Fruit fly (Drosophila melanogaster) whole organism, embryonic: ENCODE measurements around the gene Dpp10.

Experiments used
- Atf3 ChIP-seq: fragments of 200-800 bp; sonication (Bioruptor generic); optimal IDR thresholded peaks from 3 replicates; lab custom pipeline; 2016; ENCODE audit warnings: missing biosample characterization, missing genetic modification characterization
- Bdp1 ChIP-seq: fragments of 200-800 bp; sonication (Bioruptor generic); optimal IDR thresholded peaks from 3 replicates; lab custom pipeline; 2016; ENCODE audit warnings: missing biosample characterization, missing genetic modification characterization
- C15 ChIP-seq: fragments of 200-800 bp; sonication (Bioruptor generic); IDR thresholded peaks from 3 replicates; pipeline ENCODE4 v1.3.6; 2022; ENCODE audit warnings: missing biosample characterization, missing genetic modification characterization
- CG10209 ChIP-seq: fragments of 200-800 bp; sonication (Bioruptor generic); optimal IDR thresholded peaks from 3 replicates; lab custom pipeline; 2017; ENCODE audit warnings: missing biosample characterization, mild to moderate bottlenecking, missing genetic modification characterization, missing genetic modification reagents
- CG1024 ChIP-seq: fragments of 200-800 bp; sonication (Bioruptor generic); IDR thresholded peaks from 2 replicates; pipeline ENCODE4 v1.3.6; 2022; ENCODE audit warnings: missing biosample characterization, missing genetic modification characterization
- CG10462 ChIP-seq: fragments of 200-800 bp; sonication (Bioruptor generic); optimal IDR thresholded peaks from 2 replicates; lab custom pipeline; 2016; ENCODE audit warnings: missing biosample characterization, missing genetic modification characterization
- CG11456 ChIP-seq: fragments of 200-800 bp; sonication (Bioruptor generic); IDR thresholded peaks from 3 replicates; pipeline ENCODE4 v1.3.6; 2022; ENCODE audit warnings: missing biosample characterization, missing genetic modification characterization
- CG12071 ChIP-seq: fragments of 200-800 bp; sonication (Bioruptor generic); optimal IDR thresholded peaks from 3 replicates; lab custom pipeline; 2018; ENCODE audit warnings: missing biosample characterization, mild to moderate bottlenecking, missing genetic modification characterization
- CG12219 ChIP-seq: fragments of 200-800 bp; sonication (Bioruptor generic); optimal IDR thresholded peaks from 3 replicates; lab custom pipeline; 2018; ENCODE audit warnings: missing biosample characterization, mild to moderate bottlenecking, missing genetic modification characterization
- CG13624 ChIP-seq: fragments of 200-800 bp; sonication (Bioruptor generic); optimal IDR thresholded peaks from 2 replicates; lab custom pipeline; 2016; ENCODE audit warnings: missing biosample characterization, missing genetic modification characterization
- CG15601 ChIP-seq: fragments of 200-800 bp; sonication (Bioruptor generic); optimal IDR thresholded peaks from 3 replicates; lab custom pipeline; 2019; ENCODE audit warnings: missing biosample characterization, mild to moderate bottlenecking, missing genetic modification characterization, moderate library complexity
- CG1792 ChIP-seq: fragments of 200-800 bp; sonication (Bioruptor generic); optimal IDR thresholded peaks from 2 replicates; lab custom pipeline; 2016; ENCODE audit warnings: missing biosample characterization, missing genetic modification characterization
- CG33213 ChIP-seq: fragments of 200-800 bp; sonication (Bioruptor generic); optimal IDR thresholded peaks from 3 replicates; lab custom pipeline; 2016; ENCODE audit warnings: missing biosample characterization, missing genetic modification characterization
- CG3407 ChIP-seq: fragments of 200-800 bp; sonication (Bioruptor generic); optimal IDR thresholded peaks from 2 replicates; lab custom pipeline; 2018; ENCODE audit warnings: missing biosample characterization, mild to moderate bottlenecking, missing genetic modification characterization
- CG34224 ChIP-seq: fragments of 200-800 bp; sonication (Bioruptor generic); IDR thresholded peaks from 3 replicates; pipeline ENCODE4 v1.3.6; 2022; ENCODE audit warnings: missing biosample characterization, missing genetic modification characterization; ENCODE audit not compliant: partially characterized antibody
- CG6254 ChIP-seq: fragments of 200-800 bp; sonication (Bioruptor generic); optimal IDR thresholded peaks from 3 replicates; lab custom pipeline; 2017; ENCODE audit warnings: mild to moderate bottlenecking, missing biosample characterization, missing genetic modification reagents, missing genetic modification characterization
- CG7271 ChIP-seq: fragments of 200-800 bp; sonication (Bioruptor generic); optimal IDR thresholded peaks from 2 replicates; lab custom pipeline; 2018; ENCODE audit warnings: missing biosample characterization, mild to moderate bottlenecking, missing genetic modification characterization, moderate library complexity
- CG8359 ChIP-seq: fragments of 200-800 bp; sonication (Bioruptor generic); optimal IDR thresholded peaks from 2 replicates; lab custom pipeline; 2017; ENCODE audit warnings: missing biosample characterization, mild to moderate bottlenecking, missing genetic modification characterization, borderline replicate concordance
- CG8765 ChIP-seq: fragments of 200-800 bp; sonication (Bioruptor generic); IDR thresholded peaks from 2 replicates; pipeline ENCODE4 v1.3.6; 2022; ENCODE audit warnings: missing biosample characterization, missing genetic modification characterization
- CG9609 ChIP-seq: fragments of 200-800 bp; sonication (Bioruptor generic); optimal IDR thresholded peaks from 3 replicates; lab custom pipeline; 2016; ENCODE audit warnings: missing biosample characterization, missing genetic modification characterization
- CHES-1-like ChIP-seq: fragments of 200-800 bp; sonication (Bioruptor generic); optimal IDR thresholded peaks from 2 replicates; lab custom pipeline; 2016; ENCODE audit warnings: missing biosample characterization, missing genetic modification characterization
- CTCF ChIP-seq: fragments of 200-800 bp; sonication (Bioruptor generic); optimal IDR thresholded peaks from 2 replicates; lab custom pipeline; 2017; ENCODE audit warnings: missing biosample characterization, mild to moderate bottlenecking, missing genetic modification characterization, moderate library complexity
- CrebB ChIP-seq: fragments of 200-800 bp; sonication (Bioruptor generic); optimal IDR thresholded peaks from 3 replicates; lab custom pipeline; 2018; ENCODE audit warnings: missing biosample characterization, mild to moderate bottlenecking, missing genetic modification characterization
- D ChIP-seq, 2 experiments: fragments of 200-800 bp in 1 of 2; fragments of >200 bp in 1 of 2; sonication (Bioruptor generic) in 1 of 2; optimal IDR thresholded peaks; 2 replicates in 1 of 2; 3 replicates in 1 of 2; lab custom pipeline; 2017; ENCODE audit warnings: mild to moderate bottlenecking in 1 of 2, missing biosample characterization in 1 of 2, missing genetic modification characterization in 1 of 2, missing genetic modification reagents in 1 of 2
- D19A ChIP-seq: fragments of 200-800 bp; optimal IDR thresholded peaks from 3 replicates; lab custom pipeline; 2019; ENCODE audit warnings: missing biosample characterization, mild to moderate bottlenecking, missing genetic modification characterization, moderate library complexity
- Doc3 ChIP-seq: fragments of 200-800 bp; sonication (Bioruptor generic); IDR thresholded peaks from 3 replicates; pipeline ENCODE4 v1.3.6; 2022; ENCODE audit warnings: missing biosample characterization, missing genetic modification characterization; ENCODE audit not compliant: partially characterized antibody
- Drgx ChIP-seq: fragments of 200-800 bp; sonication (Bioruptor generic); IDR thresholded peaks from 2 replicates; pipeline ENCODE4 v1.3.6; 2022; ENCODE audit warnings: missing biosample characterization, missing genetic modification characterization
- Ets65A ChIP-seq: fragments of 200-800 bp; sonication (Bioruptor generic); peaks from one replicate; lab custom pipeline; 2016; ENCODE audit warnings: missing biosample characterization, missing genetic modification characterization
- Ets97D ChIP-seq: fragments of 200-800 bp; sonication (Bioruptor generic); optimal IDR thresholded peaks from 3 replicates; lab custom pipeline; 2016; ENCODE audit warnings: missing biosample characterization, missing genetic modification characterization
- Fer3 ChIP-seq: fragments of 200-800 bp; sonication (Bioruptor generic); optimal IDR thresholded peaks from 2 replicates; lab custom pipeline; 2018; ENCODE audit warnings: missing biosample characterization, mild to moderate bottlenecking, missing genetic modification characterization, moderate library complexity
- HLH3B ChIP-seq: fragments of 200-800 bp; sonication (Bioruptor generic); IDR thresholded peaks from 2 replicates; pipeline ENCODE4 v1.3.6; 2022; ENCODE audit warnings: missing biosample characterization, missing genetic modification characterization
- Mrtf ChIP-seq: fragments of 200-800 bp; sonication (Bioruptor generic); IDR thresholded peaks from 3 replicates; pipeline ENCODE4 v1.3.6; 2022; ENCODE audit warnings: missing biosample characterization, missing genetic modification characterization
- Rfx ChIP-seq: fragments of 200-800 bp; sonication (Bioruptor generic); IDR thresholded peaks from 2 replicates; pipeline ENCODE4 v1.3.6; 2022; ENCODE audit warnings: missing biosample characterization, missing genetic modification characterization
- Side ChIP-seq: fragments of 200-800 bp; sonication (Bioruptor generic); optimal IDR thresholded peaks from 2 replicates; lab custom pipeline; 2016; ENCODE audit warnings: missing biosample characterization, missing genetic modification characterization
- Spps ChIP-seq: fragments of 200-800 bp; sonication (Bioruptor generic); optimal IDR thresholded peaks from 2 replicates; lab custom pipeline; 2018; ENCODE audit warnings: missing biosample characterization, mild to moderate bottlenecking, missing genetic modification characterization
- Sry-β ChIP-seq: fragments of 200-800 bp; sonication (Bioruptor generic); optimal IDR thresholded peaks from 2 replicates; lab custom pipeline; 2018; ENCODE audit warnings: missing biosample characterization, mild to moderate bottlenecking, missing genetic modification characterization, moderate library complexity
- bowl ChIP-seq: fragments of 200-800 bp; sonication (Bioruptor generic); IDR thresholded peaks from 2 replicates; pipeline ENCODE4 v1.3.6; 2022; ENCODE audit warnings: missing biosample characterization, missing genetic modification characterization
- br ChIP-seq: fragments of >200 bp; optimal IDR thresholded peaks from 2 replicates; lab custom pipeline; 2017
- chn ChIP-seq: fragments of 200-800 bp; sonication (Bioruptor generic); optimal IDR thresholded peaks from 2 replicates; lab custom pipeline; 2016; ENCODE audit warnings: missing biosample characterization, missing genetic modification characterization
- ci ChIP-seq: fragments of 200-800 bp; sonication (Bioruptor generic); IDR thresholded peaks from 3 replicates; pipeline ENCODE4 v1.3.6; 2022; ENCODE audit warnings: missing biosample characterization, missing genetic modification characterization
- croc ChIP-seq: fragments of 200-800 bp; sonication (Bioruptor generic); conservative IDR thresholded peaks from 3 replicates; pipeline ENCODE4 v1.3.6; 2022; ENCODE audit warnings: missing biosample characterization, missing genetic modification characterization
- eve ChIP-seq, 2 experiments: fragments of >200 bp; optimal IDR thresholded peaks; 2 replicates each; lab custom pipeline; 2017; ENCODE audit warnings: missing biosample characterization in 2 of 2, missing genetic modification characterization in 2 of 2
- grau ChIP-seq: fragments of 200-800 bp; optimal IDR thresholded peaks from 3 replicates; lab custom pipeline; 2019; ENCODE audit warnings: missing biosample characterization, mild to moderate bottlenecking, missing genetic modification characterization, moderate library complexity
- gsb ChIP-seq: fragments of 200-800 bp; sonication (Bioruptor generic); IDR thresholded peaks from 2 replicates; pipeline ENCODE4 v1.3.6; 2022; ENCODE audit warnings: missing biosample characterization, missing genetic modification characterization
- gsb-n ChIP-seq: fragments of 200-800 bp; sonication (Bioruptor generic); optimal IDR thresholded peaks from 3 replicates; lab custom pipeline; 2018; ENCODE audit warnings: missing biosample characterization, mild to moderate bottlenecking, missing genetic modification characterization
- jigr1 ChIP-seq: fragments of 200-800 bp; sonication (Bioruptor generic); IDR thresholded peaks from 3 replicates; pipeline ENCODE4 v1.3.6; 2022; ENCODE audit warnings: missing biosample characterization, missing genetic modification characterization
- pfk ChIP-seq: fragments of 200-800 bp; sonication (Bioruptor generic); optimal IDR thresholded peaks from 2 replicates; lab custom pipeline; 2018; ENCODE audit warnings: missing biosample characterization, mild to moderate bottlenecking, missing genetic modification characterization, moderate library complexity
- psq ChIP-seq: fragments of 200-800 bp; sonication (Bioruptor generic); optimal IDR thresholded peaks from 2 replicates; lab custom pipeline; 2017; ENCODE audit warnings: missing biosample characterization, missing genetic modification characterization
- repo ChIP-seq: fragments of 200-800 bp; sonication (Bioruptor generic); optimal IDR thresholded peaks from 2 replicates; lab custom pipeline; 2016; ENCODE audit warnings: missing biosample characterization, missing genetic modification characterization
- slou ChIP-seq: fragments of 200-800 bp; sonication (Bioruptor generic); optimal IDR thresholded peaks from 3 replicates; lab custom pipeline; 2016; ENCODE audit warnings: missing biosample characterization, missing genetic modification characterization
- toy ChIP-seq: fragments of 200-800 bp; sonication (Bioruptor generic); IDR thresholded peaks from 2 replicates; pipeline ENCODE4 v1.3.6; 2022; ENCODE audit warnings: missing biosample characterization, missing genetic modification characterization
- zen ChIP-seq: fragments of 200-800 bp; sonication (Bioruptor generic); optimal IDR thresholded peaks from 3 replicates; lab custom pipeline; 2018; ENCODE audit warnings: missing biosample characterization, mild to moderate bottlenecking, missing genetic modification characterization, moderate library complexity

The Dpp10 gene

DNA sequence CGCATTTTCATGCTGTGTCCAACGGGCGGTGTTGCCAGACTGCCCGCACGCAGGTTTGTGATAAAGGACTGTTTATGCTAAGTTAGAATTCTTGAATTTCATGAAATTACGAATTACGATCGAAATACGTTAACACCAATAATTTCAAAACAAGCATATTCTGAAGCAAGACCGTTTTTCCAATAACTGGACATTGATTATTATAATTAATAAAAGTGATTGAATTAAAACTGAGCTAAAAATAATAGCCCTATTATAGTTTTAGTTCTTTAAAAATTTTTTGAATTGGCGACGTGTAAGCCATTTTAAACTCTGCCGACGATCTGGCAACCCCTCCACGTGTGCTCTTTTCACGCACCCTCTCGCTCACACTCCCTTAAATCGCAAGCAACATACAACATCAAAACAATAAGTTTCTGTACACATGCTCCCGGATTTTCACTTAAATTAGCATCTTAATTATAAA lies 47.3 kb upstream of the Dpp10 start (continued):
- TF ChIP-seq bowl (GFP tag; lab: Robert Waterston, UW), result peak; percentile 85
- TF ChIP-seq Mrtf, result peak; percentile 91
- TF ChIP-seq pfk (GFP tag; lab: Kevin White, UChicago), result peak; percentile 56
- peak; percentile 96 for TF ChIP-seq CG10209 (GFP tag; lab: Kevin White, UChicago)
- peak; percentile 89 for TF ChIP-seq CHES-1-like (GFP tag; lab: Kevin White, UChicago)
- no peak for TF ChIP-seq eve (GFP tag; optimal IDR thresholded peaks at IDR 0.05; lab: Kevin White, UChicago)
- TF ChIP-seq CG33213, result peak; percentile 88
- TF ChIP-seq Fer3 (tag; lab: Kevin White, UChicago), result peak; percentile 95
- peak; percentile 91 for TF ChIP-seq CrebB (tag; lab: Kevin White, UChicago)
- TF ChIP-seq D (optimal IDR thresholded peaks at IDR 0.05; lab: Kevin White, UChicago), result no peak
- TF ChIP-seq D (GFP tag; optimal IDR thresholded peaks at IDR 0.05; lab: Kevin White, UChicago), result peak; percentile 93
- peak; percentile 88 for TF ChIP-seq Side (GFP tag; lab: Kevin White, UChicago)
- peak; percentile 91 for TF ChIP-seq slou
- TF ChIP-seq CG1792 (GFP tag; lab: Kevin White, UChicago), result peak; percentile 83
- peak; percentile 94 for TF ChIP-seq Rfx
- peak; percentile 92 for TF ChIP-seq CG12219 (GFP tag; lab: Kevin White, UChicago)
- peak; percentile 96 for TF ChIP-seq grau
- TF ChIP-seq CTCF, result peak; percentile 61
- peak; percentile 85 for TF ChIP-seq CG12071
- TF ChIP-seq Sry-β (GFP tag; lab: Kevin White, UChicago), result peak; percentile 46
- TF ChIP-seq CG15601, result peak; percentile 92
- TF ChIP-seq chn (GFP tag; lab: Kevin White, UChicago), result peak; percentile 91
- TF ChIP-seq toy (GFP tag; lab: Robert Waterston, UW), result peak; percentile 83
- peak; percentile 94 for TF ChIP-seq Drgx (GFP tag; lab: Robert Waterston, UW)
- TF ChIP-seq D19A (tag; lab: Kevin White, UChicago), result peak; percentile 90
- peak; percentile 85 for TF ChIP-seq CG8359 (GFP tag; lab: Kevin White, UChicago)
- peak; percentile 90 for TF ChIP-seq psq (GFP tag; lab: Kevin White, UChicago)
- peak; percentile 89 for TF ChIP-seq ci (GFP tag; lab: Robert Waterston, UW)
- TF ChIP-seq croc (GFP tag; lab: Robert Waterston, UW), result peak; percentile 88
- TF ChIP-seq CG13624 (GFP tag; lab: Kevin White, UChicago), result peak; percentile 90
- peak; percentile 89 for TF ChIP-seq HLH3B (GFP tag; lab: Robert Waterston, UW)
- no peak for TF ChIP-seq CG34224 (GFP tag; lab: Robert Waterston, UW)
- TF ChIP-seq CG1024 (GFP tag; lab: Robert Waterston, UW), result peak; percentile 75
- peak; percentile 91 for TF ChIP-seq CG3407 (GFP tag; lab: Kevin White, UChicago)
- TF ChIP-seq Ets97D (GFP tag; lab: Kevin White, UChicago), result peak; percentile 85
- TF ChIP-seq Ets65A, result peak; percentile 98
- TF ChIP-seq Atf3, result peak; percentile 53
- TF ChIP-seq gsb-n (tag; lab: Kevin White, UChicago), result peak; percentile 83
- peak; percentile 91 for TF ChIP-seq CG11456
- peak; percentile 86 for TF ChIP-seq CG9609 (GFP tag; lab: Kevin White, UChicago)
- peak; percentile 86 for TF ChIP-seq Spps
- TF ChIP-seq br (lab: Kevin White, UChicago), result no peak
- TF ChIP-seq C15 (GFP tag; lab: Robert Waterston, UW), result peak; percentile 78; the same call in 2 of the 3 replicates
- TF ChIP-seq Doc3 (GFP tag; lab: Robert Waterston, UW), result no peak
- TF ChIP-seq zen (tag; lab: Kevin White, UChicago), result peak; percentile 87
- TF ChIP-seq Bdp1, result peak; percentile 90
- TF ChIP-seq CG10462 (GFP tag; lab: Kevin White, UChicago), result peak; percentile 90
- TF ChIP-seq CG7271 (tag; lab: Kevin White, UChicago), result peak; percentile 74
- TF ChIP-seq CG6254 (GFP tag; lab: Kevin White, UChicago), result peak; percentile 87
- TF ChIP-seq jigr1 (GFP tag; lab: Robert Waterston, UW), result peak; percentile 82
- peak; percentile 76; the same call in 1 of the 2 replicates for TF ChIP-seq CG8765 (GFP tag; lab: Robert Waterston, UW)
- peak; percentile 86 for TF ChIP-seq gsb (GFP tag; lab: Robert Waterston, UW)
- peak; percentile 84 for TF ChIP-seq repo (GFP tag; lab: Kevin White, UChicago)
